Worm (Caenorhabditis elegans) whole organism, early embryonic: ENCODE results near the gene cpf-1.

Source experiments
- B0310.2 ChIP-seq: sonication (generic microtip); optimal IDR thresholded peaks from 2 replicates; lab custom pipeline; 2016; ENCODE audit warnings: mild to moderate bottlenecking, missing genetic modification characterization, missing compliant biosample characterization
- F13C5.2 ChIP-seq: sonication (generic microtip); optimal IDR thresholded peaks from 2 replicates; lab custom pipeline; 2017; ENCODE audit warnings: mild to moderate bottlenecking, missing genetic modification characterization, inconsistent platforms, missing compliant biosample characterization
- aly-1 ChIP-seq: sonication (generic microtip); optimal IDR thresholded peaks from 2 replicates; lab custom pipeline; 2016; ENCODE audit warnings: missing genetic modification characterization, missing compliant biosample characterization
- ama-1 ChIP-seq: fragments of 150-350 bp; optimal IDR thresholded peaks from 2 replicates; lab custom pipeline; 2014
- ceh-13 ChIP-seq: fragments of 200-800 bp; sonication (Bioruptor generic); optimal IDR thresholded peaks from 2 replicates; lab custom pipeline; 2018; ENCODE audit warnings: mild to moderate bottlenecking, missing genetic modification characterization, missing compliant biosample characterization
- ceh-36 ChIP-seq: sonication (generic microtip); optimal IDR thresholded peaks from 2 replicates; lab custom pipeline; 2016; ENCODE audit warnings: missing genetic modification characterization, inconsistent platforms, missing compliant biosample characterization
- ets-7 ChIP-seq: sonication (generic microtip); optimal IDR thresholded peaks from 2 replicates; lab custom pipeline; 2016; ENCODE audit warnings: missing genotype, missing genetic modification characterization, missing compliant biosample characterization
- flt-1 ChIP-seq: fragments of 200-800 bp; sonication (Bioruptor generic); IDR thresholded peaks from 2 replicates; pipeline ENCODE4 v1.3.6; 2022; ENCODE audit warnings: missing genetic modification characterization, missing compliant biosample characterization
- hmbx-1 ChIP-seq: sonication (generic microtip); optimal IDR thresholded peaks from 2 replicates; lab custom pipeline; 2016; ENCODE audit warnings: mild to moderate bottlenecking, missing genetic modification characterization, missing compliant biosample characterization
- hmg-4 ChIP-seq: fragments of 200-800 bp; sonication (Bioruptor generic); optimal IDR thresholded peaks from 2 replicates; lab custom pipeline; 2018; ENCODE audit warnings: mild to moderate bottlenecking, missing genetic modification characterization, missing compliant biosample characterization
- hnd-1 ChIP-seq: sonication (generic microtip); optimal IDR thresholded peaks from 2 replicates; lab custom pipeline; 2016; ENCODE audit warnings: missing genetic modification characterization, missing compliant biosample characterization
- pes-1 ChIP-seq: fragments of 200-800 bp; sonication (Bioruptor generic); IDR thresholded peaks from 2 replicates; pipeline ENCODE4 v1.3.6; 2022; ENCODE audit warnings: missing genetic modification reagents, missing genetic modification characterization, missing compliant biosample characterization
- scrt-1 ChIP-seq: fragments of 200-800 bp; sonication (Bioruptor generic); IDR thresholded peaks from 2 replicates; pipeline ENCODE4 v1.3.6; 2022; ENCODE audit warnings: missing genetic modification characterization, missing compliant biosample characterization
- sea-1 ChIP-seq: fragments of 200-800 bp; sonication (Bioruptor generic); conservative IDR thresholded peaks from 2 replicates; pipeline ENCODE4 v1.3.6; 2022; ENCODE audit warnings: missing genetic modification characterization, missing compliant biosample characterization
- tbx-11 ChIP-seq: fragments of 200-800 bp; sonication (Bioruptor generic); IDR thresholded peaks from 2 replicates; pipeline ENCODE4 v1.3.6; 2022; ENCODE audit warnings: missing genetic modification characterization, missing compliant biosample characterization
- tbx-37 ChIP-seq: fragments of 200-800 bp; sonication (Bioruptor generic); conservative IDR thresholded peaks from 2 replicates; pipeline ENCODE4 v1.3.6; 2022; ENCODE audit warnings: missing genetic modification reagents, missing genetic modification characterization, missing compliant biosample characterization
- tra-4 ChIP-seq: sonication (generic microtip); optimal IDR thresholded peaks from 2 replicates; lab custom pipeline; 2017; ENCODE audit warnings: missing genetic modification characterization, missing compliant biosample characterization

Gene cpf-1

DNA sequence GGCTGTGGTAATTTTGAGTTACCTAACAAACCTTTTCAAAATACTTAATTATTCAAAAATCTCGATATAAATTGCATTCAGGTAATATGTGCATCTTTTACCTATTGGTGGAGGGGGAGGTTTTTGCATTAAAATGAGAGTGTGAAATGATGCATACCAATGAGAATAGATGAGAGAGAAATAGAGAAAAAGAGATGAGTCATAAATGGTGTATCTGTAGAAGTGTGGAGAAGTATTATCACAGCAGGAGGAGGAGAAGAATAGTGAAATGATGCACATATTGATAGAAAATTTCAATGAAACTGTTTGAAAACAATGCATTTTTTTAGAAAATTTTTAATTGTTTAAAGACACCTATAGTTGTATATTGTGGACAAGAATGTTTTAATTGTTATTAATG is 38.3 kb upstream of the cpf-1 start:
- TF ChIP-seq scrt-1 (GFP tag; lab: Robert Waterston, UW) = no peak
- no peak for TF ChIP-seq tbx-11 (GFP tag; lab: Robert Waterston, UW)
- TF ChIP-seq flt-1 = no peak
- TF ChIP-seq ceh-13 (GFP tag; lab: Kevin White, UChicago) = no peak
- TF ChIP-seq sea-1 = no peak
- no peak for TF ChIP-seq aly-1
- no peak for TF ChIP-seq hmg-4 (GFP tag; lab: Kevin White, UChicago)
- TF ChIP-seq hmbx-1 (tag; lab: Kevin White, UChicago) = no peak
- no peak for TF ChIP-seq B0310.2 (tag; lab: Kevin White, UChicago)
- TF ChIP-seq ama-1 (lab: Kevin White, UChicago) = no peak

ce11 chrII:8639553-8639952 is 37.3 kb upstream of the cpf-1 start:
- TF ChIP-seq flt-1 = no peak
- no peak for TF ChIP-seq hmg-4 (GFP tag; lab: Kevin White, UChicago)
- no peak for TF ChIP-seq tra-4 (tag; lab: Kevin White, UChicago)
- no peak for TF ChIP-seq sea-1
- no peak for TF ChIP-seq ets-7 (tag; lab: Kevin White, UChicago)
- TF ChIP-seq B0310.2 (tag; lab: Kevin White, UChicago) = no peak
- no peak for TF ChIP-seq ceh-13 (GFP tag; lab: Kevin White, UChicago)
- TF ChIP-seq hnd-1 (tag; lab: Kevin White, UChicago) = no peak
- no peak for TF ChIP-seq tbx-11 (GFP tag; lab: Robert Waterston, UW)
- TF ChIP-seq aly-1 = no peak
- no peak for TF ChIP-seq ama-1 (lab: Kevin White, UChicago)
- no peak for TF ChIP-seq pes-1
- TF ChIP-seq ceh-36 (tag; lab: Kevin White, UChicago) = no peak
- TF ChIP-seq hmbx-1 (tag; lab: Kevin White, UChicago) = no peak
- no peak for TF ChIP-seq tbx-37 (GFP tag; lab: Robert Waterston, UW)
- TF ChIP-seq F13C5.2 (tag; lab: Kevin White, UChicago) = no peak
- TF ChIP-seq scrt-1 (GFP tag; lab: Robert Waterston, UW) = no peak

DNA sequence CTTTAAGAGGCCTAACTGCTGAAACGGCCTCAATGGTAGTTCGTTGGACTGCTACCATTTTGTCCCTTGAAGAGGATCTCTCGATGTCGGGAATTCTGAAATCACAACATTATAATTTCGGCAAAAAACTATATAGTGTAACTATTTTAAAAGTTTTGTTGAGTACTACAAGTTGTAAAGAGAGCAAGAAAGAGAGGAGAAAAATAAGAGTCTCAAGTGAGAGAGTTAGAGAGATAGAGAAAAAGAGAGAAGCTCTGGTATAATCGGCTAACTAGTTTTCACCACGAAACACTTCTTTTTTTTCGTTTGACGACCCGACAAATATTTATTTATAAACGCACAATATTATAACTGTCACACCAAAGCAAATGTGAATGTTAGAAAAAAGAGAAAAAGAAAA is 35.4 kb upstream of the cpf-1 start, which contains the start of gene vab-9:
vab-9 (minus strand) TSS at position 101 of the 400 bp plus-strand sequence.
- no peak for TF ChIP-seq F13C5.2 (tag; lab: Kevin White, UChicago)
- TF ChIP-seq flt-1 = no peak
- TF ChIP-seq pes-1 = no peak
- TF ChIP-seq ceh-36 (tag; lab: Kevin White, UChicago) = no peak
- TF ChIP-seq B0310.2 (tag; lab: Kevin White, UChicago) = no peak
- TF ChIP-seq tbx-11 (GFP tag; lab: Robert Waterston, UW) = no peak
- no peak for TF ChIP-seq hmbx-1 (tag; lab: Kevin White, UChicago)
- TF ChIP-seq hmg-4 (GFP tag; lab: Kevin White, UChicago) = no peak
- no peak for TF ChIP-seq tra-4 (tag; lab: Kevin White, UChicago)
- no peak for TF ChIP-seq ceh-13 (GFP tag; lab: Kevin White, UChicago)
- no peak for TF ChIP-seq ama-1 (lab: Kevin White, UChicago)
- TF ChIP-seq scrt-1 (GFP tag; lab: Robert Waterston, UW) = no peak
- no peak for TF ChIP-seq aly-1
- TF ChIP-seq sea-1 = no peak
- no peak for TF ChIP-seq ets-7 (tag; lab: Kevin White, UChicago)
- no peak for TF ChIP-seq tbx-37 (GFP tag; lab: Robert Waterston, UW)
- TF ChIP-seq hnd-1 (tag; lab: Kevin White, UChicago) = no peak

- no peak for TF ChIP-seq ets-7 (tag; lab: Kevin White, UChicago)
- no peak for TF ChIP-seq B0310.2 (tag; lab: Kevin White, UChicago)
- no peak for TF ChIP-seq tbx-11 (GFP tag; lab: Robert Waterston, UW)
- TF ChIP-seq scrt-1 (GFP tag; lab: Robert Waterston, UW) = no peak
- TF ChIP-seq sea-1 = no peak
- no peak for TF ChIP-seq ceh-36 (tag; lab: Kevin White, UChicago)
- no peak for TF ChIP-seq hmbx-1 (tag; lab: Kevin White, UChicago)
These were observed 32.1 kb upstream of the cpf-1 start, which contains the start of gene cutl-12 for ce11 chrII:8634386-8634785. cutl-12 (minus strand) TSS chrII:8634486.

ce11 chrII:8631766-8632165 is 29.5 kb upstream of the cpf-1 start:
- TF ChIP-seq ets-7 (tag; lab: Kevin White, UChicago) (no peak), hnd-1 (tag; lab: Kevin White, UChicago) (no peak), tbx-11 (GFP tag; lab: Robert Waterston, UW) (no peak), tbx-37 (GFP tag; lab: Robert Waterston, UW) (no peak), ceh-36 (tag; lab: Kevin White, UChicago) (no peak), pes-1 (no peak), hmg-4 (GFP tag; lab: Kevin White, UChicago) (no peak), ceh-13 (GFP tag; lab: Kevin White, UChicago) (no peak), flt-1 (no peak), aly-1 (no peak), ama-1 (lab: Kevin White, UChicago) (no peak), F13C5.2 (tag; lab: Kevin White, UChicago) (no peak), scrt-1 (GFP tag; lab: Robert Waterston, UW) (no peak), tra-4 (tag; lab: Kevin White, UChicago) (no peak), hmbx-1 (tag; lab: Kevin White, UChicago) (no peak), B0310.2 (tag; lab: Kevin White, UChicago) (no peak), sea-1 (no peak)

DNA sequence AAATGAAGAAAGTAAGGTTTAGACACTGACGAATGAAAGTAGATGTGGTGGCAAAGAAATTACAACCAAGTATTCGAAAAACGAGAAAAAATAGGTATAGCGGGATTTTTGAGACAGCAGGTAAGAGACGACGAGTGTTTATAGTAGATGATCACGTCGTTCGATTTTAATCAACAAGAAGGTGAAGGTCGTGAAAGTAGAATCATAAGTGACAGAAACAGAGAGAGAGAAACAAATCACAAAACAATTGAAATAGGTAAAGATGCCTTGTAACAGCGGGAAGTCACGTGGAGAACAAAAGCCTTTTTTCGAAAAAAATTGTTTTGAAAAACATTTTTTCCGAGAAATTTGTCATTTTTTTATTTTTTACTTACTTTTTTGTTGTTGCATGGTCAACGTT is 27.8 kb upstream of the cpf-1 start, which contains the start of gene T22C8.6:
T22C8.6 (minus strand) TSS at position 194 of the 400 bp plus-strand sequence.
- TF ChIP-seq B0310.2 (tag; lab: Kevin White, UChicago) (no peak), ama-1 (lab: Kevin White, UChicago) (no peak), pes-1 (no peak), aly-1 (no peak), sea-1 (no peak)

DNA sequence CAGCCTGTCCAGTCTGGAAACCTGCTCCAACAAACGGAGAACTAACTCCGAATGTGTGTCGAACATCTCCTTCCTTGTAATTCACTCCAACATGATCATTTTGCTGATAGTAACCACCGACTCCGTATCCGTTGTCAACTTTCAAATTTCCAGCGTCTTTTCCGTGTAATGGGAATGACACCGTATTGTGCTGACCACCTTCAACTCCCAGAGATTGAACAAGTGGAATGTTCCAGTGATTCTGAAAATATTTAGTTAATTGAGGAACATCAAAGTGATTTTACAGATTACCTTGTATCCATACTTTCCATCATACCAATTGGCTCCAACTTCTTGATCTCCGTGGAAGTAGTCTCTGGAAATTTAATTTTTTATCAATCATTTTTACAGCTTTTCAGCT is 25.7 kb upstream of the cpf-1 start:
- no peak for TF ChIP-seq ceh-13 (GFP tag; lab: Kevin White, UChicago)
- no peak for TF ChIP-seq sea-1
- TF ChIP-seq ama-1 (lab: Kevin White, UChicago) = no peak
- TF ChIP-seq tbx-37 (GFP tag; lab: Robert Waterston, UW) = no peak
- TF ChIP-seq B0310.2 (tag; lab: Kevin White, UChicago) = no peak
- no peak for TF ChIP-seq hnd-1 (tag; lab: Kevin White, UChicago)
- no peak for TF ChIP-seq hmbx-1 (tag; lab: Kevin White, UChicago)
- no peak for TF ChIP-seq aly-1
- TF ChIP-seq tra-4 (tag; lab: Kevin White, UChicago) = no peak
- no peak for TF ChIP-seq hmg-4 (GFP tag; lab: Kevin White, UChicago)
- no peak for TF ChIP-seq scrt-1 (GFP tag; lab: Robert Waterston, UW)
- TF ChIP-seq ets-7 (tag; lab: Kevin White, UChicago) = no peak
- TF ChIP-seq ceh-36 (tag; lab: Kevin White, UChicago) = no peak
- TF ChIP-seq F13C5.2 (tag; lab: Kevin White, UChicago) = no peak
- no peak for TF ChIP-seq pes-1
